Fruit fly (Drosophila melanogaster): Measurements from ENCODE around the gene RpL34b.

The RpL34b gene

dm6 chr3R:9416951-9417350 is 15.9 kb upstream of the RpL34b start:
- TF ChIP-seq spab (GFP tag; optimal IDR thresholded peaks at IDR 0.05): no peak
- no peak for TF ChIP-seq vri (GFP tag; optimal IDR thresholded peaks at IDR 0.05)
- TF ChIP-seq CG6276 (GFP tag; optimal IDR thresholded peaks at IDR 0.05): no peak
- TF ChIP-seq dac (GFP tag; optimal IDR thresholded peaks at IDR 0.05): no peak
- no peak for TF ChIP-seq CG6808 (GFP tag; optimal IDR thresholded peaks at IDR 0.05)
- TF ChIP-seq CG11902 (GFP tag; optimal IDR thresholded peaks at IDR 0.05): no peak
- TF ChIP-seq net (GFP tag; optimal IDR thresholded peaks at IDR 0.05): no peak
- no peak for TF ChIP-seq salr (GFP tag; optimal IDR thresholded peaks at IDR 0.05)
- no peak for TF ChIP-seq CG4318 (GFP tag; optimal IDR thresholded peaks at IDR 0.05)
- TF ChIP-seq CG3032 (tag; optimal IDR thresholded peaks at IDR 0.05): no peak
- TF ChIP-seq Met (GFP tag; optimal IDR thresholded peaks at IDR 0.05): no peak
- no peak for TF ChIP-seq Smox (GFP tag; optimal IDR thresholded peaks at IDR 0.05)
- TF ChIP-seq pdm3 (GFP tag; optimal IDR thresholded peaks at IDR 0.05): no peak
- no peak for TF ChIP-seq Eip78C (GFP tag)

- TF ChIP-seq fkh (GFP tag; optimal IDR thresholded peaks at IDR 0.05) (peak; percentile 68), Eip93F (GFP tag; optimal IDR thresholded peaks at IDR 0.05) (peak; percentile 12), CG8319 (GFP tag; optimal IDR thresholded peaks at IDR 0.05) (no peak)
Measured at dm6 chr3R:9411928-9412640, 11.1 kb upstream of the RpL34b start, which contains the start of the genes Task7 and alpha-Man-IIa. Task7 (minus strand) TSS chr3R:9412293. alpha-Man-IIa (plus strand) TSS chr3R:9412548.

- no peak for TF ChIP-seq achi (GFP tag; optimal IDR thresholded peaks at IDR 0.05)
- no peak for TF ChIP-seq Sox15 (GFP tag; optimal IDR thresholded peaks at IDR 0.05)
- TF ChIP-seq CG11762 (GFP tag; optimal IDR thresholded peaks at IDR 0.05; ENCODE audit: insufficient read depth): no peak
- no peak for TF ChIP-seq fd59A (GFP tag; optimal IDR thresholded peaks at IDR 0.05)
- no peak for TF ChIP-seq dac (GFP tag; optimal IDR thresholded peaks at IDR 0.05)
- TF ChIP-seq Eip93F (GFP tag; optimal IDR thresholded peaks at IDR 0.05): no peak
- no peak for TF ChIP-seq CG34406 (GFP tag; optimal IDR thresholded peaks at IDR 0.05)
- no peak for TF ChIP-seq fd85E (GFP tag; optimal IDR thresholded peaks at IDR 0.05)
Measured at dm6 chr3R:9410182-9410581, 9.2 kb upstream of the RpL34b start, which contains the start of gene betaTub85D. betaTub85D (minus strand) TSS chr3R:9410282.

dm6 chr3R:9408069-9408468 is 7.0 kb upstream of the RpL34b start, which contains the start of gene CG44261:
CG44261 (minus strand) TSS chr3R:9408169.
- TF ChIP-seq cyc (GFP tag; optimal IDR thresholded peaks at IDR 0.05) (no peak), CG6276 (GFP tag; optimal IDR thresholded peaks at IDR 0.05) (no peak), CG7368 (GFP tag; optimal IDR thresholded peaks at IDR 0.05) (no peak)

dm6 chr3R:9404104-9404512 is 3.1 kb upstream of the RpL34b start, which contains the start of the genes CG9356, BBIP1 and CG8135:
CG9356 (minus strand) TSS chr3R:9404269.
BBIP1 (plus strand) TSS chr3R:9404385.
CG8135 (plus strand) TSS chr3R:9404385.
- no peak for TF ChIP-seq CG4318 (GFP tag; optimal IDR thresholded peaks at IDR 0.05)
- TF ChIP-seq cyc (GFP tag; optimal IDR thresholded peaks at IDR 0.05): peak; percentile 82
- no peak for TF ChIP-seq CG6792 (GFP tag; optimal IDR thresholded peaks at IDR 0.05)
- peak; percentile 52 for TF ChIP-seq Gug (GFP tag; IDR thresholded peaks at IDR 0.05)
- no peak for TF ChIP-seq vri (GFP tag; optimal IDR thresholded peaks at IDR 0.05)
- TF ChIP-seq CG3919 (GFP tag; optimal IDR thresholded peaks at IDR 0.05): no peak
- TF ChIP-seq CG9139 (GFP tag; optimal IDR thresholded peaks at IDR 0.05): no peak
- no peak for TF ChIP-seq fd85E (GFP tag; optimal IDR thresholded peaks at IDR 0.05)
- no peak for TF ChIP-seq Eip93F (GFP tag; optimal IDR thresholded peaks at IDR 0.05)
- TF ChIP-seq fkh (GFP tag; optimal IDR thresholded peaks at IDR 0.05): no peak
- no peak for TF ChIP-seq Ets96B (tag; optimal IDR thresholded peaks at IDR 0.05)
- TF ChIP-seq Met (GFP tag; optimal IDR thresholded peaks at IDR 0.05): no peak
- TF ChIP-seq ss (GFP tag; optimal IDR thresholded peaks at IDR 0.05): no peak
- 0 out of 2 replicates have a peak, but pooled peaks have one; percentile 17 for TF ChIP-seq CG11294 (GFP tag; IDR thresholded peaks at IDR 0.05)
- TF ChIP-seq net (GFP tag; optimal IDR thresholded peaks at IDR 0.05): no peak
- TF ChIP-seq CG32006 (GFP tag; optimal IDR thresholded peaks at IDR 0.05): no peak
- TF ChIP-seq dsx (GFP tag; optimal IDR thresholded peaks at IDR 0.05; ENCODE audit: poor library complexity, severe bottlenecking): no peak
- TF ChIP-seq CG31627 (GFP tag; optimal IDR thresholded peaks at IDR 0.05): peak; percentile 78
- TF ChIP-seq CG7368 (GFP tag; optimal IDR thresholded peaks at IDR 0.05): no peak
- TF ChIP-seq svp (GFP tag): no peak
- no peak for TF ChIP-seq dac (GFP tag; optimal IDR thresholded peaks at IDR 0.05)
- TF ChIP-seq spab (GFP tag; optimal IDR thresholded peaks at IDR 0.05): no peak
- no peak for TF ChIP-seq CG8632 (GFP tag; optimal IDR thresholded peaks at IDR 0.05)
- TF ChIP-seq topi (GFP tag; optimal IDR thresholded peaks at IDR 0.05): peak; percentile 68
- peak; percentile 61; the same call in 2 of the 3 replicates for TF ChIP-seq CG6163 (GFP tag; IDR thresholded peaks at IDR 0.05)
- TF ChIP-seq Eip75B (GFP tag; optimal IDR thresholded peaks at IDR 0.05): no peak
- peak; percentile 53 for TF ChIP-seq CG8319 (GFP tag; optimal IDR thresholded peaks at IDR 0.05)
- TF ChIP-seq Sox102F (GFP tag; optimal IDR thresholded peaks at IDR 0.05): no peak
- TF ChIP-seq fd59A (GFP tag; optimal IDR thresholded peaks at IDR 0.05): no peak
